Worm (Caenorhabditis elegans): ENCODE results near the gene clec-186.

clec-186 gene

DNA sequence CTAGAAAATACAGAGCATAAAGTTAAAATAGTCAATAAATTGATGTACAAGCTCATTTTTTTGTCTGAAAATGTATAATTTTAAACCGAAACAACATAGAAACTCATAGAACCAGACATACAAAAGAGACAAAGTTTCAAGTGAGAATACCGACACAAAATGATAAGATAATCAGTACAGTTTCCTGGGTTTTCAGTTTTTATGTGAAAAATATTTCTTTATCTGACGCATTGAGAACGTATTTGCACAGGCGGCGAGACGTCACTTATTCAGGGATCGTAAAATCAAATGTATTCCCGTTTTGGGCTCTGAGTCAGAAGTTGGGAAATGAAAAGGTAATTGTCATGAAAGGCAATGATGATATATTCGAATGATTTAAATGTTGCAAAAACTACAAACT lies 24.5 kb downstream of the clec-186 start, which contains the start of gene K08D8.6:
Gene K08D8.6, minus strand, starts transcription at position 64 of the 400 bp plus-strand sequence.
- no peak for TF ChIP-seq ceh-13 (GFP tag; optimal IDR thresholded peaks at IDR 0.05)

DNA sequence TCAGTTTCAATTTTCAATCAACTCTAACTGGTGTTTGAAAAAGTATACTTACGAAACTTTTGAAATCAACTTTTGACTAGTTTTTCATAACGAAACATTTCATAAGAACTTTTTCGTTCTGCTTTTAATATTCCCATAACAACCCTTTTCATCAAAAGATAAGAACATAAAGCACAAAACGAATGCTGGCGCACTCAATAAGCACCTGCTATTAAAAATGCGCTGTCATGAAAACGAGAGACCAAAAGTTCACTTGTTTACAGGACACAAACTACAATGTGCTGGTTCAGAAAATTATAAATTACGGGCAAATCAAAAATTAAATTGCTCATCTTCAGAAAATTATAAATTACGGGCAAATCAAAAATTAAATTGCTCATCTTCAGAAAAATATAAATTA lies 25.2 kb downstream of the clec-186 start:
- no peak for TF ChIP-seq ets-7 (tag; optimal IDR thresholded peaks at IDR 0.05)
- no peak for TF ChIP-seq scrt-1 (GFP tag; IDR thresholded peaks at IDR 0.05)
- TF ChIP-seq tbx-11 (GFP tag; IDR thresholded peaks at IDR 0.05): no peak
- TF ChIP-seq ceh-36 (tag; optimal IDR thresholded peaks at IDR 0.05): no peak
- no peak for TF ChIP-seq hnd-1 (tag; optimal IDR thresholded peaks at IDR 0.05)
- TF ChIP-seq ama-1 (optimal IDR thresholded peaks at IDR 0.05): no peak
- TF ChIP-seq aly-1 (tag; optimal IDR thresholded peaks at IDR 0.05): no peak
- no peak for TF ChIP-seq B0310.2 (tag; optimal IDR thresholded peaks at IDR 0.05)
- no peak for TF ChIP-seq sea-1 (GFP tag; conservative IDR thresholded peaks at IDR 0.05)
- TF ChIP-seq tra-4 (tag; optimal IDR thresholded peaks at IDR 0.05): no peak
- no peak for TF ChIP-seq hmbx-1 (tag; optimal IDR thresholded peaks at IDR 0.05)
- no peak for TF ChIP-seq ceh-13 (GFP tag; optimal IDR thresholded peaks at IDR 0.05)

DNA sequence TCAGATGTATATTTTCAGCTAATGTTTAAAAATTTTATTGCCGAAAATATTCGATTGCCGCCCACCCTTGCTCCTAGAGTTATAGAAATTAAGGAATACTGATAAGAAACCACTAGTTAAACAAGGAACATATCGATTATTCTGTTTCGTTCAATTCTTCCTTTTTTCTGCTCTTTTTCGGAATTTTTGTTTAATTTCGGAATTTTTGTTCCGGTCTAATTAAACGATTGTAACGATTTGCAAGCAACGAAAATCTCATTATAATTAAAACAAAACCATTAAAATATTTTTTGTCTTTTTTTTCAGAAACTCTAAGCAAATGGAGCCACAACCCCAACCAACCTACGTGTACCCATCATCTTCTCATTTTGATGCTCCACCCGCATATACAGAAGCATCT lies 26.3 kb downstream of the clec-186 start, which contains the start of gene K08D8.1:
Gene K08D8.1, plus strand, starts transcription at position 301 of the 400 bp plus-strand sequence.
- TF ChIP-seq ama-1 (optimal IDR thresholded peaks at IDR 0.05): no peak
- TF ChIP-seq flt-1 (GFP tag; IDR thresholded peaks at IDR 0.05): no peak
- TF ChIP-seq sea-1 (GFP tag; conservative IDR thresholded peaks at IDR 0.05): no peak
- no peak for TF ChIP-seq B0310.2 (tag; optimal IDR thresholded peaks at IDR 0.05)
- TF ChIP-seq F13C5.2 (tag; optimal IDR thresholded peaks at IDR 0.05): no peak
- TF ChIP-seq scrt-1 (GFP tag; IDR thresholded peaks at IDR 0.05): no peak
- TF ChIP-seq hnd-1 (tag; optimal IDR thresholded peaks at IDR 0.05): no peak
- TF ChIP-seq ceh-36 (tag; optimal IDR thresholded peaks at IDR 0.05): no peak
- TF ChIP-seq hmg-4 (GFP tag; optimal IDR thresholded peaks at IDR 0.05): no peak
- no peak for TF ChIP-seq ceh-13 (GFP tag; optimal IDR thresholded peaks at IDR 0.05)
- TF ChIP-seq tra-4 (tag; optimal IDR thresholded peaks at IDR 0.05): no peak
- TF ChIP-seq tbx-11 (GFP tag; IDR thresholded peaks at IDR 0.05): no peak
- TF ChIP-seq ets-7 (tag; optimal IDR thresholded peaks at IDR 0.05): no peak
- no peak for TF ChIP-seq pes-1 (GFP tag; IDR thresholded peaks at IDR 0.05)
- no peak for TF ChIP-seq hmbx-1 (tag; optimal IDR thresholded peaks at IDR 0.05)
- no peak for TF ChIP-seq tbx-37 (GFP tag; conservative IDR thresholded peaks at IDR 0.05)

DNA sequence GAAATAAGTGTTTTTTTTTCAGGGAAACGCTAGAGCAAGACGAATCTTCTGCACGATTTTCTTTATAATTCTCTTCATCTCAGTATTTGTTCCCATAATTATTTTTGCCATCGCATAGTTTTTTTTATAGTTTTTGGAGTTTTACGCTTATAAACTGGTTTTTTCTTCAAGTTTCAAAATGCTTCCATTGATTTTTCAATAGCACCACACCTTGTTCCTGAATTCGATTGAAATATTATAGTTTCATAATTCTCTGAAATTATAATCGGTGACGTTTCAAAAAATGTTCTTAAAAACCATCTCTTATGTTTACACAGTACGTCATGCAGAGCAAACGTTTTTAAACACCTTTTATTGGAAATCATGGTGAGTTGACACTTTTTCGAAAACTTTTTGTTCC lies 27.3 kb downstream of the clec-186 start, which contains the start of gene K08D8.12:
Gene K08D8.12, plus strand, starts transcription at position 301 of the 400 bp plus-strand sequence.
- TF ChIP-seq hnd-1 (tag; optimal IDR thresholded peaks at IDR 0.05): no peak
- TF ChIP-seq hmbx-1 (tag; optimal IDR thresholded peaks at IDR 0.05): no peak
- no peak for TF ChIP-seq hmg-4 (GFP tag; optimal IDR thresholded peaks at IDR 0.05)
- no peak for TF ChIP-seq tbx-37 (GFP tag; conservative IDR thresholded peaks at IDR 0.05)
- no peak for TF ChIP-seq pes-1 (GFP tag; IDR thresholded peaks at IDR 0.05)
- no peak for TF ChIP-seq ceh-13 (GFP tag; optimal IDR thresholded peaks at IDR 0.05)
- no peak for TF ChIP-seq scrt-1 (GFP tag; IDR thresholded peaks at IDR 0.05)
- TF ChIP-seq flt-1 (GFP tag; IDR thresholded peaks at IDR 0.05): no peak
- no peak for TF ChIP-seq ets-7 (tag; optimal IDR thresholded peaks at IDR 0.05)
- no peak for TF ChIP-seq F13C5.2 (tag; optimal IDR thresholded peaks at IDR 0.05)
- TF ChIP-seq tbx-11 (GFP tag; IDR thresholded peaks at IDR 0.05): no peak

DNA sequence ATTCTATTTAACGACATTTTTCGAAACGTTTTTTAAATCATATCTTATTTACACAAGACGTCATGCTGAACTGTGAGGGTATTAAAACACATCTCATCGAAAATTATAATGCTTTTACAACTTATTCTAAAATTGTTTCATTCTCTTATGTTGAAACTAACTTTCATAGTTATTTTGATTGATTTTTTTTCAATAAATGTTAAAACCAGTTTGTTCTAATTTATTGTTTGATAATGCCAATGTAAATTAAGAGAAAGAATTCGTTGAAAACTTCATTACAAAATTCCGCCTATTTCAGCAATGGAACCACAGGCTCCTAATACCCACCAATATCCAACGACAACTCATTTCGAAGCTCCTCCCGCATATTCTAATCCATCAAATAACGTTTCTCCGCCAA lies 29.1 kb downstream of the clec-186 start, which contains the start of gene K08D8.11:
Gene K08D8.11, plus strand, starts transcription at position 301 of the 400 bp plus-strand sequence.
- no peak for TF ChIP-seq ceh-36 (tag; optimal IDR thresholded peaks at IDR 0.05)
- no peak for TF ChIP-seq scrt-1 (GFP tag; IDR thresholded peaks at IDR 0.05)
- no peak for TF ChIP-seq ama-1 (optimal IDR thresholded peaks at IDR 0.05)
- TF ChIP-seq aly-1 (tag; optimal IDR thresholded peaks at IDR 0.05): no peak
- TF ChIP-seq tra-4 (tag; optimal IDR thresholded peaks at IDR 0.05): no peak
- no peak for TF ChIP-seq B0310.2 (tag; optimal IDR thresholded peaks at IDR 0.05)
- no peak for TF ChIP-seq hmbx-1 (tag; optimal IDR thresholded peaks at IDR 0.05)
- no peak for TF ChIP-seq hmg-4 (GFP tag; optimal IDR thresholded peaks at IDR 0.05)
- no peak for TF ChIP-seq sea-1 (GFP tag; conservative IDR thresholded peaks at IDR 0.05)
- no peak for TF ChIP-seq tbx-11 (GFP tag; IDR thresholded peaks at IDR 0.05)
- no peak for TF ChIP-seq ceh-13 (GFP tag; optimal IDR thresholded peaks at IDR 0.05)

DNA sequence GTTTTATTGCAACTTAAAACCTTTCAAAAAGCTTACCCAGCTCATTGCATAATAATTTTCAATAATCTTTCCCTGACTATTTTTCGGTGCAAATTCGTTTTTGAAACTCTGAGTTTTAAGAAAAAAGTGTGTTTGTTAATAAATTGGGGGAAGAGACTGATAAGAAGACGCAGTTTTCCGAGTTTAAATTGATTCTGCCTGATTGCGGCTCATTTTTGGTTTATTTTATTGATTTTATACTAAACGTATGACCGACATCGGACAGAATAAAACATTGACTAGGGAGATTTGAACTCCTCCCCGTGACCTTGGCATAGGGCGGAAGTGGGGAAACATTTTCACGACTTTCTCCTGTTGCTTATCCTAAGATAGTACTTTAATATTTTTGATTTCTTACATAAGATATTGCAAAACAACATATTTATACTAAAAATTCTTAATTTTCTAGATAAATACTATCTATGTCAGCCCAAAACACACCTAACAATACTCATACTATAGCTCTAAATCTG lies 30.5 kb downstream of the clec-186 start, which contains the start of gene K08D8.7:
Gene K08D8.7, plus strand, starts transcription at position 462 of the 512 bp plus-strand sequence.
- TF ChIP-seq pes-1 (GFP tag; IDR thresholded peaks at IDR 0.05) (no peak), B0310.2 (tag; optimal IDR thresholded peaks at IDR 0.05) (no peak), sea-1 (GFP tag; conservative IDR thresholded peaks at IDR 0.05) (no peak), tra-4 (tag; optimal IDR thresholded peaks at IDR 0.05) (no peak), F13C5.2 (tag; optimal IDR thresholded peaks at IDR 0.05) (no peak), ets-7 (tag; optimal IDR thresholded peaks at IDR 0.05) (no peak), tbx-37 (GFP tag; conservative IDR thresholded peaks at IDR 0.05) (no peak), scrt-1 (GFP tag; IDR thresholded peaks at IDR 0.05) (no peak), ceh-13 (GFP tag; optimal IDR thresholded peaks at IDR 0.05) (no peak), ama-1 (optimal IDR thresholded peaks at IDR 0.05) (no peak), hmbx-1 (tag; optimal IDR thresholded peaks at IDR 0.05) (no peak), ceh-36 (tag; optimal IDR thresholded peaks at IDR 0.05) (no peak), flt-1 (GFP tag; IDR thresholded peaks at IDR 0.05) (no peak), hmg-4 (GFP tag; optimal IDR thresholded peaks at IDR 0.05) (no peak), tbx-11 (GFP tag; IDR thresholded peaks at IDR 0.05) (no peak), aly-1 (tag; optimal IDR thresholded peaks at IDR 0.05) (no peak), hnd-1 (tag; optimal IDR thresholded peaks at IDR 0.05) (no peak)

DNA sequence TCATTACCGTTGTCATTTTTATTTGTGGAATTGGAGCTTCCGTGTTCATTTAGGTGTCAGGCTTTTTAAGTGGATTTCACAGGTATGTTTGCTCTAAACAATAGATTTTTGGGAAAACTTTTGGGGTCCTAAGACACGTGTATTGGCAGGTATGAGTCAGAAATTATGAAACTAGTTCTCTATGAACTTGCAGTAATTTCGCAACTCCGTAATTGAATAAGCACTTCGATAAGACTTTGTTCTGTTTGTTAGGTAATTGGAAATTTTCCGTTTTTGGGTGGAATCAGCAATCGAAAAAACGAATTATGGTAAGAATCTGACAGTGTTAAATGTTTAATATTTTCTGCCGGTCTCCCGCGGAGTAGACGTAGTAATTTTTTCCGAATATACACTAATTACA lies 31.2 kb downstream of the clec-186 start:
- TF ChIP-seq ceh-36 (tag; optimal IDR thresholded peaks at IDR 0.05): no peak
- TF ChIP-seq hmg-4 (GFP tag; optimal IDR thresholded peaks at IDR 0.05): no peak
- no peak for TF ChIP-seq tbx-37 (GFP tag; conservative IDR thresholded peaks at IDR 0.05)
- TF ChIP-seq scrt-1 (GFP tag; IDR thresholded peaks at IDR 0.05): no peak
- no peak for TF ChIP-seq ceh-13 (GFP tag; optimal IDR thresholded peaks at IDR 0.05)
- no peak for TF ChIP-seq sea-1 (GFP tag; conservative IDR thresholded peaks at IDR 0.05)

DNA sequence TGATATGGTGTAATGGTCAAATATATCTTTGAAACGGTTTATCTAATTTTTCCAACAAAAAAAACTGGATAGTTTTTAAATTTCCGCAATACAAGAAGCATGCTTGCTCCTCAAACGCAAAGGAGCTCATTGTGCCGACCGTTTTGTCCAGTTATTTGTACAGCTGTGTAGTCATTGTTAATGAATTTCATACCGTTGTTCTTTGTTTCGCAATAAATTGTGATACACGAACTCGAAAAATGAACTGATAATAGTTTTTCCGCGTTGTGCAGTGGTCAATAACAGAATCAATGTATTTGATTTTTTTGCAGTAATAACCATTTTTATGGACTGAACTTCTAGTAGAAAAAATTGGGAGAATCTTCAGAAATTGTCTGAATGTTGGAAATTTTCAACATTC lies 32.9 kb downstream of the clec-186 start:
- no peak for TF ChIP-seq tbx-11 (GFP tag; IDR thresholded peaks at IDR 0.05)
- no peak for TF ChIP-seq hnd-1 (tag; optimal IDR thresholded peaks at IDR 0.05)
- no peak for TF ChIP-seq B0310.2 (tag; optimal IDR thresholded peaks at IDR 0.05)
- no peak for TF ChIP-seq flt-1 (GFP tag; IDR thresholded peaks at IDR 0.05)
- TF ChIP-seq sea-1 (GFP tag; conservative IDR thresholded peaks at IDR 0.05): no peak
- no peak for TF ChIP-seq tbx-37 (GFP tag; conservative IDR thresholded peaks at IDR 0.05)
- no peak for TF ChIP-seq hmg-4 (GFP tag; optimal IDR thresholded peaks at IDR 0.05)
- no peak for TF ChIP-seq F13C5.2 (tag; optimal IDR thresholded peaks at IDR 0.05)
- no peak for TF ChIP-seq ceh-13 (GFP tag; optimal IDR thresholded peaks at IDR 0.05)
- TF ChIP-seq tra-4 (tag; optimal IDR thresholded peaks at IDR 0.05): no peak
- TF ChIP-seq pes-1 (GFP tag; IDR thresholded peaks at IDR 0.05): no peak
- no peak for TF ChIP-seq aly-1 (tag; optimal IDR thresholded peaks at IDR 0.05)
- TF ChIP-seq ceh-36 (tag; optimal IDR thresholded peaks at IDR 0.05): no peak
- TF ChIP-seq scrt-1 (GFP tag; IDR thresholded peaks at IDR 0.05): no peak
- TF ChIP-seq ets-7 (tag; optimal IDR thresholded peaks at IDR 0.05): no peak

Data from whole organism, early embryonic.